Worm (Caenorhabditis elegans): ENCODE data around the gene F47B8.8.

F47B8.8 gene

ce11 chrV:14285803-14286202, 45.7 kb upstream of the F47B8.8 start, which contains the start of gene F40G12.11 (continued):
- TF ChIP-seq zim-3 (tag; optimal IDR thresholded peaks at IDR 0.05) (no peak), Y95B8A.8 (GFP tag; IDR thresholded peaks at IDR 0.05) (no peak), F23B12.7 (tag; optimal IDR thresholded peaks at IDR 0.05; ENCODE audit: insufficient read depth) (no peak), chd-7 (tag; optimal IDR thresholded peaks at IDR 0.05) (no peak), attf-6 (GFP tag; IDR thresholded peaks at IDR 0.05) (no peak), K12H6.12 (tag; optimal IDR thresholded peaks at IDR 0.05) (no peak), hlh-26 (GFP tag; conservative IDR thresholded peaks at IDR 0.05) (no peak), akir-1 (GFP tag; optimal IDR thresholded peaks at IDR 0.05) (no peak), snpc-1.3 (tag; optimal IDR thresholded peaks at IDR 0.05; ENCODE audit: insufficient read depth) (no peak), pha-4 (tag; optimal IDR thresholded peaks at IDR 0.05) (no peak), madf-8 (GFP tag; conservative IDR thresholded peaks at IDR 0.05) (0 out of 2 replicates have a peak, but pooled peaks have one; percentile 18)

- TF ChIP-seq madf-10 (tag; optimal IDR thresholded peaks at IDR 0.05) (no peak), sdz-38 (tag; optimal IDR thresholded peaks at IDR 0.05) (no peak), ceh-79 (tag; optimal IDR thresholded peaks at IDR 0.05) (no peak), aptf-2 (GFP tag; conservative IDR thresholded peaks at IDR 0.05) (no peak), hmg-1.2 (GFP tag; IDR thresholded peaks at IDR 0.05) (no peak), lag-1 (GFP tag; IDR thresholded peaks at IDR 0.05) (no peak), K11D2.4 (GFP tag; IDR thresholded peaks at IDR 0.05) (no peak), lin-35 (GFP tag; optimal IDR thresholded peaks at IDR 0.05) (no peak), sea-2 (GFP tag; IDR thresholded peaks at IDR 0.05) (no peak), Y67H2A.10 (GFP tag; conservative IDR thresholded peaks at IDR 0.05) (no peak), ZK185.1 (tag; optimal IDR thresholded peaks at IDR 0.05; ENCODE audit: poor library complexity, severe bottlenecking) (no peak), ztf-26 (tag; optimal IDR thresholded peaks at IDR 0.05) (no peak)
Measured at ce11 chrV:14289363-14289762, 42.2 kb upstream of the F47B8.8 start, which contains the start of gene F14D7.1. Gene F14D7.1, minus strand, starts transcription at chrV:14289463.

- TF ChIP-seq hlh-12 (tag; optimal IDR thresholded peaks at IDR 0.05): no peak
- TF ChIP-seq lsl-1 (GFP tag; optimal IDR thresholded peaks at IDR 0.05): no peak
- TF ChIP-seq nhr-90 (tag; optimal IDR thresholded peaks at IDR 0.05): no peak
- TF ChIP-seq ztf-22 (GFP tag; optimal IDR thresholded peaks at IDR 0.05): no peak
- TF ChIP-seq ceh-58 (GFP tag; IDR thresholded peaks at IDR 0.05): no peak
- no peak for TF ChIP-seq B0336.3 (GFP tag; IDR thresholded peaks at IDR 0.05)
- no peak for TF ChIP-seq lsy-27 (tag; optimal IDR thresholded peaks at IDR 0.05; ENCODE audit: borderline replicate concordance, insufficient read depth)
- no peak for TF ChIP-seq aptf-2 (GFP tag; conservative IDR thresholded peaks at IDR 0.05)
Measured at ce11 chrV:14290636-14291035, 40.9 kb upstream of the F47B8.8 start, which contains the start of gene F14D7.18. Gene F14D7.18, minus strand, starts transcription at chrV:14290736.

- TF ChIP-seq nhr-179 (tag; optimal IDR thresholded peaks at IDR 0.05) (no peak), ceh-79 (tag; optimal IDR thresholded peaks at IDR 0.05) (no peak), atf-7 (tag; optimal IDR thresholded peaks at IDR 0.05) (no peak), xnd-1 (tag; optimal IDR thresholded peaks at IDR 0.05) (peak; percentile 50), hmg-1.2 (GFP tag; IDR thresholded peaks at IDR 0.05) (peak; percentile 42; the same call in 1 of the 2 replicates), attf-3 (GFP tag; conservative IDR thresholded peaks at IDR 0.05) (no peak), unc-130 (GFP tag; optimal IDR thresholded peaks at IDR 0.05) (no peak), dpl-1 (GFP tag; optimal IDR thresholded peaks at IDR 0.05) (peak; percentile 1), ccch-3 (GFP tag; optimal IDR thresholded peaks at IDR 0.05) (no peak), somi-1 (GFP tag; optimal IDR thresholded peaks at IDR 0.05) (no peak), F33H1.4 (GFP tag; IDR thresholded peaks at IDR 0.05) (0 out of 2 replicates have a peak, but pooled peaks have one; percentile 15), ceh-27 (GFP tag; optimal IDR thresholded peaks at IDR 0.05) (no peak), tlf-1 (GFP tag; optimal IDR thresholded peaks at IDR 0.05) (no peak), sea-2 (GFP tag; IDR thresholded peaks at IDR 0.05) (no peak), madf-6 (GFP tag; IDR thresholded peaks at IDR 0.05) (peak; percentile 80), Y53F4B.3 (GFP tag; IDR thresholded peaks at IDR 0.05) (no peak), efl-1 (GFP tag; optimal IDR thresholded peaks at IDR 0.05) (peak; percentile 71), pbrm-1 (GFP tag; IDR thresholded peaks at IDR 0.05) (no peak)
Measured at ce11 chrV:14293667-14294194, 37.8 kb upstream of the F47B8.8 start, which contains the start of gene F14D7.2. Gene F14D7.2, minus strand, starts transcription at chrV:14293717.

Measured in whole organism, young adult.